Fruit fly (Drosophila melanogaster) whole organism, pupa: Measurements from ENCODE around the gene yem.
A peak's percentile ranks its signal among the peaks of the same experiment; 100 is the strongest.

ENCODE experiments used
- CG10348 ChIP-seq: fragments of 200-800 bp; sonication (Bioruptor generic); IDR thresholded peaks from 2 replicates; pipeline ENCODE4 v1.3.6; 2022; ENCODE audit warnings: missing biosample characterization, missing genetic modification characterization
- CG12605 ChIP-seq: fragments of 200-800 bp; sonication (Bioruptor generic); IDR thresholded peaks from 2 replicates; pipeline ENCODE4 v1.3.6; 2022; ENCODE audit warnings: missing biosample characterization, missing genetic modification characterization
- CG13204 ChIP-seq: fragments of 200-800 bp; sonication (Bioruptor generic); optimal IDR thresholded peaks from 2 replicates; lab custom pipeline; 2018; ENCODE audit warnings: missing biosample characterization, mild to moderate bottlenecking, missing genetic modification characterization, moderate library complexity
- CG14655 ChIP-seq: fragments of 200-800 bp; sonication (Bioruptor generic); optimal IDR thresholded peaks from 3 replicates; lab custom pipeline; 2017; ENCODE audit warnings: mild to moderate bottlenecking, missing biosample characterization, missing genetic modification reagents, missing genetic modification characterization
- CG15710 ChIP-seq: fragments of 200-800 bp; sonication (Bioruptor generic); optimal IDR thresholded peaks from 2 replicates; lab custom pipeline; 2018; ENCODE audit warnings: missing biosample characterization, mild to moderate bottlenecking, missing genetic modification characterization, moderate library complexity
- CG17806 ChIP-seq: fragments of 200-800 bp; sonication (Bioruptor generic); optimal IDR thresholded peaks from 2 replicates; lab custom pipeline; 2018; ENCODE audit warnings: missing biosample characterization, mild to moderate bottlenecking, missing genetic modification characterization, moderate library complexity
- CG32121 ChIP-seq: fragments of 200-800 bp; sonication (Bioruptor generic); IDR thresholded peaks from 2 replicates; pipeline ENCODE4 v1.3.6; 2022; ENCODE audit warnings: missing biosample characterization, missing genetic modification characterization
- CG34367 ChIP-seq: fragments of 200-800 bp; sonication (Bioruptor generic); optimal IDR thresholded peaks from 2 replicates; lab custom pipeline; 2018; ENCODE audit warnings: missing biosample characterization, mild to moderate bottlenecking, missing genetic modification characterization
- CG4496 ChIP-seq: fragments of 200-800 bp; sonication (Bioruptor generic); IDR thresholded peaks from 3 replicates; pipeline ENCODE4 v1.3.6; 2022; ENCODE audit warnings: missing biosample characterization, missing genetic modification characterization
- CG8159 ChIP-seq: fragments of 200-800 bp; sonication (Bioruptor generic); optimal IDR thresholded peaks from 3 replicates; lab custom pipeline; 2018; ENCODE audit warnings: missing biosample characterization, mild to moderate bottlenecking, missing genetic modification characterization, moderate library complexity
- CG8301 ChIP-seq: fragments of 200-800 bp; sonication (Bioruptor generic); optimal IDR thresholded peaks from 2 replicates; lab custom pipeline; 2018; ENCODE audit warnings: missing biosample characterization, mild to moderate bottlenecking, missing genetic modification characterization
- CG9948 ChIP-seq: fragments of 200-800 bp; sonication (Bioruptor generic); optimal IDR thresholded peaks from 2 replicates; lab custom pipeline; 2018; ENCODE audit warnings: missing biosample characterization, mild to moderate bottlenecking, missing genetic modification characterization, moderate library complexity
- D1 ChIP-seq: fragments of 200-800 bp; sonication (Bioruptor generic); optimal IDR thresholded peaks from 2 replicates; lab custom pipeline; 2018; ENCODE audit warnings: missing biosample characterization, mild to moderate bottlenecking, missing genetic modification characterization, moderate library complexity
- EcR ChIP-seq: fragments of 200-800 bp; sonication (Bioruptor generic); optimal IDR thresholded peaks from 3 replicates; lab custom pipeline; 2019; ENCODE audit warnings: missing biosample characterization, missing genetic modification characterization, mild to moderate bottlenecking, moderate library complexity, missing genetic modification reagents
- Ets98B ChIP-seq: fragments of 200-800 bp; sonication (Bioruptor generic); IDR thresholded peaks from 2 replicates; pipeline ENCODE4 v1.3.6; 2022; ENCODE audit warnings: missing biosample characterization, missing genetic modification characterization
- Pif1A ChIP-seq: fragments of 200-800 bp; sonication (Bioruptor generic); optimal IDR thresholded peaks from 3 replicates; lab custom pipeline; 2016; ENCODE audit warnings: missing biosample characterization, missing genetic modification characterization
- Pif1B ChIP-seq: fragments of 200-800 bp; sonication (Bioruptor generic); optimal IDR thresholded peaks from 3 replicates; lab custom pipeline; 2016; ENCODE audit warnings: missing biosample characterization, missing genetic modification characterization
- Snoo ChIP-seq: fragments of 200-800 bp; sonication (Bioruptor generic); optimal IDR thresholded peaks from 3 replicates; lab custom pipeline; 2017; ENCODE audit warnings: missing biosample characterization, mild to moderate bottlenecking, missing genetic modification characterization, inconsistent platforms
- fd96Ca ChIP-seq: fragments of 200-800 bp; sonication (Bioruptor generic); IDR thresholded peaks from 3 replicates; pipeline ENCODE4 v1.3.6; 2022; ENCODE audit warnings: missing biosample characterization, missing genetic modification characterization
- gl ChIP-seq: fragments of 200-800 bp; sonication (Bioruptor generic); optimal IDR thresholded peaks from 2 replicates; lab custom pipeline; 2018; ENCODE audit warnings: missing biosample characterization, mild to moderate bottlenecking, missing genetic modification characterization
- rn ChIP-seq: fragments of 200-800 bp; sonication (Bioruptor generic); IDR thresholded peaks from 2 replicates; pipeline ENCODE4 v1.3.6; 2022; ENCODE audit warnings: missing biosample characterization, missing genetic modification characterization

The yem gene

dm6 chr3R:29082511-29083296 is 40.0 kb downstream of the yem start:
- TF ChIP-seq CG8159 (tag; lab: Kevin White, UChicago) (peak; percentile 11), CG15710 (tag; lab: Kevin White, UChicago) (peak; percentile 6), fd96Ca (GFP tag; lab: Robert Waterston, UW) (no peak), Pif1A (GFP tag; lab: Kevin White, UChicago) (no peak), CG14655 (GFP tag; lab: Kevin White, UChicago) (peak; percentile 10)

- TF ChIP-seq CG4496 (GFP tag; lab: Robert Waterston, UW) (peak; percentile 70; the same call in 2 of the 3 replicates), fd96Ca (GFP tag; lab: Robert Waterston, UW) (0 out of 3 replicates have a peak, but pooled peaks have one; percentile 31), Ets98B (GFP tag; lab: Robert Waterston, UW) (0 out of 2 replicates have a peak, but pooled peaks have one; percentile 26), CG13204 (peak; percentile 35), CG12605 (GFP tag; lab: Robert Waterston, UW) (no peak), EcR (peak; percentile 45), CG9948 (tag; lab: Kevin White, UChicago) (no peak)
These were observed 40.6 kb downstream of the yem start for dm6 chr3R:29082034-29082433.

DNA sequence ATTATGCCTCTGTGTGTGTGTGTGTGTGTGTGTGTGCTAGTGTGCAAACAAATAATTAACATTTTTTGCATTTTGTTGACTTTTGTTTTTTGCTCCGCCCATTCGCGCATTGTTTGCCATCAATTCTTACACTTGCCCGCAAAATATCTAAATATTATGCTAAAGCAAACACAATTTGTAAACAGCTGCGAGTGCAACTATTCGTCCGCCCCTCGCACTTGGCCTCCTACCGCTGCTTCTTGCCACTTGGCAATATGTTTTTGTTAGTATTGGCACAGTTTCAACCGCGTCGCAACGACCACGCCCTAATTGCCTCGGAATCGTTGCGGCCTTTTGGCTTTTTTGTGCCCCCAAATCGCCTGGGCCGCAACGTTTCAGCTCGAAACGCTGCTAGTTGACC is 45.1 kb downstream of the yem start:
- TF ChIP-seq Pif1A (GFP tag; lab: Kevin White, UChicago) (no peak), CG32121 (GFP tag; lab: Robert Waterston, UW) (peak; percentile 63; the same call in 1 of the 2 replicates)
- TF ChIP-seq, all 21 proteins: peak for 1

dm6 chr3R:29076609-29077008 is 46.1 kb downstream of the yem start:
- TF ChIP-seq D1, result no peak
- TF ChIP-seq gl (tag; lab: Kevin White, UChicago), result no peak
- TF ChIP-seq Pif1B (GFP tag; lab: Kevin White, UChicago), result no peak
- no peak for TF ChIP-seq CG8159 (tag; lab: Kevin White, UChicago)
- TF ChIP-seq EcR, result no peak
- TF ChIP-seq Ets98B (GFP tag; lab: Robert Waterston, UW), result no peak
- no peak for TF ChIP-seq CG32121 (GFP tag; lab: Robert Waterston, UW)
- no peak for TF ChIP-seq CG34367 (tag; lab: Kevin White, UChicago)
- TF ChIP-seq CG12605 (GFP tag; lab: Robert Waterston, UW), result no peak
- TF ChIP-seq CG4496 (GFP tag; lab: Robert Waterston, UW), result no peak
- TF ChIP-seq CG17806 (tag; lab: Kevin White, UChicago), result no peak
- no peak for TF ChIP-seq rn
- TF ChIP-seq CG13204, result no peak
- TF ChIP-seq CG9948 (tag; lab: Kevin White, UChicago), result no peak
- TF ChIP-seq Pif1A (GFP tag; lab: Kevin White, UChicago), result no peak
- no peak for TF ChIP-seq Snoo (tag; lab: Kevin White, UChicago)

dm6 chr3R:29075631-29076398 is 46.9 kb downstream of the yem start:
- TF ChIP-seq CG15710 (tag; lab: Kevin White, UChicago) (peak; percentile 43), Pif1B (GFP tag; lab: Kevin White, UChicago) (peak; percentile 28), fd96Ca (GFP tag; lab: Robert Waterston, UW) (no peak), CG10348 (GFP tag; lab: Robert Waterston, UW) (no peak), CG13204 (peak; percentile 18), Pif1A (GFP tag; lab: Kevin White, UChicago) (peak; percentile 37), CG17806 (tag; lab: Kevin White, UChicago) (peak; percentile 40), Ets98B (GFP tag; lab: Robert Waterston, UW) (no peak), CG8301 (peak; percentile 44), CG8159 (tag; lab: Kevin White, UChicago) (peak; percentile 55), CG32121 (GFP tag; lab: Robert Waterston, UW) (no peak), CG4496 (GFP tag; lab: Robert Waterston, UW) (0 out of 3 replicates have a peak, but pooled peaks have one; percentile 43), EcR (no peak), Snoo (tag; lab: Kevin White, UChicago) (peak; percentile 24), rn (no peak), CG12605 (GFP tag; lab: Robert Waterston, UW) (no peak), gl (tag; lab: Kevin White, UChicago) (no peak), D1 (no peak), CG14655 (GFP tag; lab: Kevin White, UChicago) (peak; percentile 52), CG9948 (tag; lab: Kevin White, UChicago) (peak; percentile 45), CG34367 (tag; lab: Kevin White, UChicago) (peak; percentile 46)
